Worm (Caenorhabditis elegans): ENCODE data around the gene Y54G2A.19.

Y54G2A.19 gene

DNA sequence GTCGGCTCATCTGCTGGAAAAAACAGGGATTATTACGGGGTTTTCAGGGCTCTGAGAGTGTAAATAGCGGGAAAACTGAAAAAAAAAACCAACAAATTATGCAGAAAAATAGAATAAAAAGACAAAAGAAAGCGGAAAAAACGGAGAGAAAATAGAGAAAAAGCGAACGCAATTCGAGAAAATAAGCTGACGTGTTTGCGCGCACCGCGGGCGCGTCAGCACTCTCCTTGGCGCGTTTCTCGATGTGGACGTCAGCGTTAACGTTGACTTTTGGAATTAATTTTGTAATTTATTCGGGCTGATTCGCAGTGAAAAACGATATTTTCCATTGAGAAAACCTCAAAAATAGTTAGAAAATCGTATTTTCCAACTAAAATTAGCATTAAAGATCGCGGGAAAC lies 33.9 kb upstream of the Y54G2A.19 start, which contains the start of gene manf-1 (continued):
- TF ChIP-seq hmg-1.2 (GFP tag; IDR thresholded peaks at IDR 0.05) (peak; percentile 45; the same call in 1 of the 2 replicates), pbrm-1 (GFP tag; IDR thresholded peaks at IDR 0.05) (peak; percentile 77), dox-1 (GFP tag; IDR thresholded peaks at IDR 0.05) (peak; percentile 64; the same call in 1 of the 2 replicates), zfh-2 (GFP tag; conservative IDR thresholded peaks at IDR 0.05) (no peak; the same call in 1 of the 2 replicates), tbp1 (GFP tag; optimal IDR thresholded peaks at IDR 0.05) (peak; percentile 32), Y53F4B.3 (GFP tag; IDR thresholded peaks at IDR 0.05) (no peak), B0336.3 (GFP tag; IDR thresholded peaks at IDR 0.05) (0 out of 2 replicates have a peak, but pooled peaks have one; percentile 47), attf-3 (GFP tag; conservative IDR thresholded peaks at IDR 0.05) (peak; percentile 43), nhr-80 (tag; optimal IDR thresholded peaks at IDR 0.05) (peak; percentile 32), ccch-3 (GFP tag; optimal IDR thresholded peaks at IDR 0.05) (no peak), lin-54 (GFP tag; optimal IDR thresholded peaks at IDR 0.05) (peak; percentile 60), lin-35 (GFP tag; optimal IDR thresholded peaks at IDR 0.05) (peak in 1 of 3 experiments; percentile 71), F23B12.7 (tag; optimal IDR thresholded peaks at IDR 0.05; ENCODE audit: insufficient read depth) (peak; percentile 2), attf-5 (GFP tag; optimal IDR thresholded peaks at IDR 0.05) (peak; percentile 35), ceh-100 (GFP tag; IDR thresholded peaks at IDR 0.05) (peak; percentile 49; the same call in 1 of the 2 replicates), let-607 (tag; optimal IDR thresholded peaks at IDR 0.05) (peak; percentile 78 to 88), lin-40 (tag; optimal IDR thresholded peaks at IDR 0.05) (peak; percentile 75), unc-62 (GFP tag; optimal IDR thresholded peaks at IDR 0.05) (no peak), rcor-1 (GFP tag; IDR thresholded peaks at IDR 0.05) (0 out of 2 replicates have a peak, but pooled peaks have one; percentile 36), snpc-1.3 (tag; optimal IDR thresholded peaks at IDR 0.05; ENCODE audit: insufficient read depth) (no peak), hrde-1 (tag; optimal IDR thresholded peaks at IDR 0.05; ENCODE audit: borderline replicate concordance) (no peak), cebp-1 (GFP tag; IDR thresholded peaks at IDR 0.05) (no peak), cebp-1 (tag; optimal IDR thresholded peaks at IDR 0.05) (peak; percentile 67), somi-1 (GFP tag; optimal IDR thresholded peaks at IDR 0.05) (no peak), nhr-120 (GFP tag; IDR thresholded peaks at IDR 0.05) (no peak), egl-44 (GFP tag; IDR thresholded peaks at IDR 0.05) (no peak), dpff-1 (tag; optimal IDR thresholded peaks at IDR 0.05) (no peak), ztf-18 (tag; optimal IDR thresholded peaks at IDR 0.05) (peak; percentile 94), mes-4 (tag; optimal IDR thresholded peaks at IDR 0.05) (no peak), D2030.7 (GFP tag; IDR thresholded peaks at IDR 0.05) (0 out of 2 replicates have a peak, but pooled peaks have one; percentile 9), ama-1 (optimal IDR thresholded peaks at IDR 0.05) (peak; percentile 26), ama-1 (GFP tag; optimal IDR thresholded peaks at IDR 0.05) (no peak), repo-1 (tag; optimal IDR thresholded peaks at IDR 0.05) (no peak), madf-8 (GFP tag; conservative IDR thresholded peaks at IDR 0.05) (0 out of 2 replicates have a peak, but pooled peaks have one; percentile 12), F33H1.4 (GFP tag; IDR thresholded peaks at IDR 0.05) (peak; percentile 61), snpc-4 (GFP tag; optimal IDR thresholded peaks at IDR 0.05) (no peak), snpc-4 (tag; optimal IDR thresholded peaks at IDR 0.05) (peak in 1 of 4 experiments; percentile 72), Y53G8AR.9 (GFP tag; conservative IDR thresholded peaks at IDR 0.05) (peak; percentile 70; the same call in 1 of the 2 replicates), ztf-6 (GFP tag; IDR thresholded peaks at IDR 0.05) (no peak), lin-26 (GFP tag; IDR thresholded peaks at IDR 0.05) (no peak), hlh-26 (GFP tag; conservative IDR thresholded peaks at IDR 0.05) (no peak), bed-2 (GFP tag; IDR thresholded peaks at IDR 0.05) (no peak), ceh-58 (GFP tag; IDR thresholded peaks at IDR 0.05) (no peak), xnd-1 (tag; optimal IDR thresholded peaks at IDR 0.05) (no peak)
